Worm (Caenorhabditis elegans): ENCODE results near the gene nhr-26.

Gene nhr-26

DNA sequence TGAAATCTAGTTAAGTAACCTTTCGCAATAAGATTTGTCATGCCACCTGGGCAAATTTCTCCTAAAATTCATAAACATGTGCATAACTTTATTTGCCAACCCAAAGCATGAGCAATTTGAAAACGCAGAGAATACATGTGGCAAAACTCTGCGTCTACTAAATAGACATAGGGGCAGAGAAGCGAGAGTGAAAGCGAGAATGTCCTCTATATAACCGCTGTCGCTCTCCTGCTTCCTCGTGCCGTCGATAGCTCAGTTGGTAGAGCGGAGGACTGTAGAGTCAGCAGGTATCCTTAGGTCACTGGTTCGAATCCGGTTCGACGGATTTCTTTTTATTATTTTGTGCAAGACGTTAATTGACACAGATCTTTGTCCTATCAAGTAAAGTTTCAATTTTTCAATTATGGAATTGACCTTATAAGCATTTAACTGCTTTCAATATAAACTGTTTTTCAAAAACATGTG, 35.2 kb downstream of the nhr-26 start (continued):
- TF ChIP-seq sox-2 (GFP tag; IDR thresholded peaks at IDR 0.05) (peak; percentile 91), ceh-45 (GFP tag; IDR thresholded peaks at IDR 0.05) (peak; percentile 94), K02D7.2 (tag; optimal IDR thresholded peaks at IDR 0.05) (peak; percentile 87), nhr-11 (tag; optimal IDR thresholded peaks at IDR 0.05) (no peak), ceh-31 (tag; optimal IDR thresholded peaks at IDR 0.05) (peak; percentile 72), hlh-8 (tag; optimal IDR thresholded peaks at IDR 0.05) (peak; percentile 85), K09A11.1 (tag; optimal IDR thresholded peaks at IDR 0.05; ENCODE audit: insufficient read depth) (peak; percentile 89), tbx-2 (tag; optimal IDR thresholded peaks at IDR 0.05) (peak; percentile 93), ceh-19 (GFP tag; optimal IDR thresholded peaks at IDR 0.05) (peak; percentile 93), pha-2 (tag; optimal IDR thresholded peaks at IDR 0.05) (peak; percentile 93), syd-9 (tag; optimal IDR thresholded peaks at IDR 0.05) (peak; percentile 92), dmd-4 (tag; optimal IDR thresholded peaks at IDR 0.05; ENCODE audit: borderline replicate concordance) (peak; percentile 92), fax-1 (tag; optimal IDR thresholded peaks at IDR 0.05) (peak; percentile 92), ztf-16 (tag; optimal IDR thresholded peaks at IDR 0.05) (peak; percentile 91), elt-4 (tag; optimal IDR thresholded peaks at IDR 0.05) (no peak), pat-9 (tag; optimal IDR thresholded peaks at IDR 0.05) (peak; percentile 92)

DNA sequence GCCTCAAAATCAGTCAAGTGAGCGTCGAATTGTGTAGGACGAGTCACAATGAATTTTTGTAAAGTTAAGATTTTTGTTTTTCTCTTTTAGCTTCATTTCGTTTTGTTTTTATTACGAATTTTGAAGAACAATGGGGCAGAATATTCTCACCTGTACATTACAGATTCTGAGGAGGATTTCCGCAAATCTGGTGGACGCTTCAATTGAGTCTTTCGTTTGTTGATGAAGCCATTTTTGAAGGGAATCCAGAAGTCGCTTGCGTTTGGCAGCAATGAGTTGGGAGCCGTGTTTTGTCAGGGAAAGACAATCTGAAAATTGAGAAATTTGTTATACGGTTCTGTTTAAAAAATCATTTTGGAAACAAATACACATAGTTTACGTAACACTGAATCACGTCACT, 35.8 kb downstream of the nhr-26 start:
- TF ChIP-seq elt-2 (tag; optimal IDR thresholded peaks at IDR 0.05) = no peak
- no peak for TF ChIP-seq fkh-6 (tag; optimal IDR thresholded peaks at IDR 0.05)
- no peak for TF ChIP-seq ceh-34 (tag; optimal IDR thresholded peaks at IDR 0.05)
- TF ChIP-seq ttx-3 (tag; optimal IDR thresholded peaks at IDR 0.05) = no peak
- no peak for TF ChIP-seq ahr-1 (tag; optimal IDR thresholded peaks at IDR 0.05)
- TF ChIP-seq ceh-22 (tag; optimal IDR thresholded peaks at IDR 0.05) = no peak
- no peak for TF ChIP-seq npax-4 (tag; optimal IDR thresholded peaks at IDR 0.05)
- no peak for TF ChIP-seq madf-2 (tag; optimal IDR thresholded peaks at IDR 0.05)
- TF ChIP-seq tbx-2 (tag; optimal IDR thresholded peaks at IDR 0.05) = no peak
- TF ChIP-seq Y22D7AL.16 (tag; optimal IDR thresholded peaks at IDR 0.05) = no peak
- TF ChIP-seq hlh-30 (tag; optimal IDR thresholded peaks at IDR 0.05; ENCODE audit: insufficient read depth) = no peak
- TF ChIP-seq ceh-6 (GFP tag; optimal IDR thresholded peaks at IDR 0.05) = no peak
- TF ChIP-seq pha-2 (tag; optimal IDR thresholded peaks at IDR 0.05) = no peak

DNA sequence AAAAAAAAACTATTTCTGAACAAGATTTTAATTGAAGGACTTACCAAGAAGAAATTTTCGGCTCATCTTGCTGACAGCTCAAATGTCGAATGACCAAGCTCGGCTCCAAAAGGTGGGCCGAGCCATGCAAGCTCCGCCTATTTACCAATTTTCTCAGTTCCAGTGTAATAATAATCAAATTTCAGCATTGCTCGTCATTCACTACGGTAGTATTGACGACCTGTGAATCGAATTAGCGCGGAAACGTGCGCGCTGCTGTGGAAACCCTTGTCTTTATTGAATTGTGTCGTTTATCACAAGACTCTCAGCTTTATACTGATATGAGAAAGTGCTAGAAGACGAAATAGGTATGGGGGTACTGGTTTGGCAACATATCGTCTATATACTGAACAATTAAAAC, 36.7 kb downstream of the nhr-26 start, which contains the start of gene nlp-76:
TSS of gene nlp-76 (minus strand) at position 367 of the 400 bp plus-strand sequence.
- TF ChIP-seq ceh-45 (GFP tag; IDR thresholded peaks at IDR 0.05) (no peak), unc-42 (tag; optimal IDR thresholded peaks at IDR 0.05) (peak; percentile 29)

DNA sequence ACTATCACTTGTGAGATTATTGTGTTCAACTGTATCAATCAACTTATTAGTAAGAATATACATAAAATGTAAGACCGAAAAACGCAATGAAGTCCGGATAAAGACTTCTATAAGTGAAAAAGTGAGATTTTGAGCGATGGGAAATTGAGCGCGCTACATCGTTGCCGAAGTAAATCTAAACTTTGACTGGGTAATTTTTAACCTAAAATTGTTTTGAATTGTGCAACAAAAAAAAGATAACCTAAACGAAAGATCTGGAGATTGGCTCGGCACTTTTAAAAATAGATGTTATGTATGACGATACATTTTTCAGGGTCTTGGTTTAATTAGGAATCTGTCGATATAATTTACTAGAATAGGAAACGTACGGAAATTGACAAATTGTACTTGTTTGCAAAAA, 37.2 kb downstream of the nhr-26 start:
- TF ChIP-seq pag-3 (tag; optimal IDR thresholded peaks at IDR 0.05; ENCODE audit: borderline replicate concordance) (no peak), che-1 (tag; optimal IDR thresholded peaks at IDR 0.05) (no peak), ceh-18 (tag; optimal IDR thresholded peaks at IDR 0.05) (no peak), nhr-232 (tag; optimal IDR thresholded peaks at IDR 0.05) (no peak), T23F11.4 (GFP tag; optimal IDR thresholded peaks at IDR 0.05) (no peak), F13H6.1 (tag; optimal IDR thresholded peaks at IDR 0.05) (no peak), ceh-30 (tag; optimal IDR thresholded peaks at IDR 0.05) (no peak), nhr-11 (tag; optimal IDR thresholded peaks at IDR 0.05) (no peak), fkh-10 (GFP tag; optimal IDR thresholded peaks at IDR 0.05) (no peak), ceh-34 (tag; optimal IDR thresholded peaks at IDR 0.05) (no peak), hlh-30 (tag; optimal IDR thresholded peaks at IDR 0.05; ENCODE audit: insufficient read depth) (no peak), C08G9.2 (tag; optimal IDR thresholded peaks at IDR 0.05) (no peak), madf-2 (tag; optimal IDR thresholded peaks at IDR 0.05) (no peak), ama-1 (optimal IDR thresholded peaks at IDR 0.05) (no peak), gmeb-2 (tag; optimal IDR thresholded peaks at IDR 0.05) (no peak), npax-4 (tag; optimal IDR thresholded peaks at IDR 0.05) (no peak), dmd-4 (tag; optimal IDR thresholded peaks at IDR 0.05; ENCODE audit: borderline replicate concordance) (no peak), ztf-16 (tag; optimal IDR thresholded peaks at IDR 0.05) (no peak), ceh-48 (tag; optimal IDR thresholded peaks at IDR 0.05) (no peak)
